Fruit fly (Drosophila melanogaster): ENCODE results near the gene Phf5a.

Phf5a gene

dm6 chr2L:6490783-6491249 is at the start of gene Phf5a, which contains the start of gene CG31638 (continued):
- TF ChIP-seq CG31388 (GFP tag; optimal IDR thresholded peaks at IDR 0.05): peak; percentile 48
- peak; percentile 44 for TF ChIP-seq Antp (GFP tag; optimal IDR thresholded peaks at IDR 0.05)
- TF ChIP-seq exex (tag; optimal IDR thresholded peaks at IDR 0.05): peak; percentile 82
- TF ChIP-seq ems (GFP tag; optimal IDR thresholded peaks at IDR 0.05): peak; percentile 40
- TF ChIP-seq CkIIα-i1 (GFP tag; IDR thresholded peaks at IDR 0.05): no peak
- peak; percentile 86 for TF ChIP-seq CG9797 (GFP tag; optimal IDR thresholded peaks at IDR 0.05)
- peak; percentile 87 for TF ChIP-seq unpg (GFP tag; optimal IDR thresholded peaks at IDR 0.05)
- TF ChIP-seq sna (GFP tag; IDR thresholded peaks at IDR 0.05; ENCODE audit: partially characterized antibody): no peak; the same call in 1 of the 2 replicates
- peak; percentile 97 for TF ChIP-seq CG11085 (GFP tag; IDR thresholded peaks at IDR 0.05)
- peak; percentile 30 for TF ChIP-seq Deaf1 (tag; optimal IDR thresholded peaks at IDR 0.05)
- TF ChIP-seq Mrtf (GFP tag; IDR thresholded peaks at IDR 0.05): peak; percentile 38; the same call in 1 of the 3 replicates
- TF ChIP-seq CG14710 (tag; optimal IDR thresholded peaks at IDR 0.05): peak; percentile 97
- TF ChIP-seq C15 (GFP tag; IDR thresholded peaks at IDR 0.05): peak; percentile 93
- TF ChIP-seq onecut (GFP tag; IDR thresholded peaks at IDR 0.05): peak; percentile 28; the same call in 1 of the 2 replicates
- TF ChIP-seq YL-1 (GFP tag; optimal IDR thresholded peaks at IDR 0.05): peak; percentile 92
- peak; percentile 46 for TF ChIP-seq CTCF (GFP tag; optimal IDR thresholded peaks at IDR 0.05)
- TF ChIP-seq CG4360 (GFP tag; IDR thresholded peaks at IDR 0.05): peak; percentile 68
- peak; percentile 94 for TF ChIP-seq danr (GFP tag; IDR thresholded peaks at IDR 0.05)
- TF ChIP-seq crol (GFP tag; IDR thresholded peaks at IDR 0.05): peak; percentile 53; the same call in 1 of the 2 replicates
- TF ChIP-seq CG10979 (tag; optimal IDR thresholded peaks at IDR 0.05): peak; percentile 95
- TF ChIP-seq CG11093 (GFP tag; IDR thresholded peaks at IDR 0.05): peak; percentile 96
- TF ChIP-seq Bgb (GFP tag; IDR thresholded peaks at IDR 0.05; ENCODE audit: partially characterized antibody): no peak; the same call in 1 of the 2 replicates
- TF ChIP-seq NfI (GFP tag; optimal IDR thresholded peaks at IDR 0.05): peak; percentile 62
- peak; percentile 92 for TF ChIP-seq sisA (GFP tag; IDR thresholded peaks at IDR 0.05)
- peak; percentile 67 for TF ChIP-seq sens-2 (GFP tag; IDR thresholded peaks at IDR 0.05)
- TF ChIP-seq Hr3 (GFP tag; optimal IDR thresholded peaks at IDR 0.05): peak; percentile 98
- peak in 1 of 2 experiments; percentile 46 for TF ChIP-seq tll (GFP tag; optimal IDR thresholded peaks at IDR 0.05)
- TF ChIP-seq grau (tag; optimal IDR thresholded peaks at IDR 0.05): peak; percentile 82
- peak; percentile 93 for TF ChIP-seq CG8290 (GFP tag; optimal IDR thresholded peaks at IDR 0.05)
- TF ChIP-seq CG8290 (tag; optimal IDR thresholded peaks at IDR 0.05): peak in 1 of 2 experiments; percentile 9
- TF ChIP-seq seq (GFP tag; IDR thresholded peaks at IDR 0.05): peak; percentile 79
- peak; percentile 64 for TF ChIP-seq pzg (GFP tag; optimal IDR thresholded peaks at IDR 0.05)
- TF ChIP-seq wdn (GFP tag; IDR thresholded peaks at IDR 0.05): peak; percentile 82
- no peak for TF ChIP-seq CG15073 (GFP tag; optimal IDR thresholded peaks at IDR 0.05)
- peak; percentile 39 for TF ChIP-seq CG5245 (GFP tag; optimal IDR thresholded peaks at IDR 0.05)
- peak; percentile 91 for TF ChIP-seq GATAe (GFP tag; conservative IDR thresholded peaks at IDR 0.05)
- TF ChIP-seq bab2 (GFP tag; optimal IDR thresholded peaks at IDR 0.05): peak; percentile 13
- TF ChIP-seq MTF-1 (GFP tag; optimal IDR thresholded peaks at IDR 0.05; ENCODE audit: borderline replicate concordance): peak; percentile 89
- TF ChIP-seq CG3163 (GFP tag; optimal IDR thresholded peaks at IDR 0.05): no peak
- no peak for TF ChIP-seq sim (GFP tag; IDR thresholded peaks at IDR 0.05)
- TF ChIP-seq croc (GFP tag; conservative IDR thresholded peaks at IDR 0.05): peak; percentile 93
- 0 out of 2 replicates have a peak, but pooled peaks have one; percentile 32 for TF ChIP-seq klu (GFP tag; IDR thresholded peaks at IDR 0.05)
- peak; percentile 71 for TF ChIP-seq sob (GFP tag; IDR thresholded peaks at IDR 0.05)
- TF ChIP-seq MESR4 (GFP tag; optimal IDR thresholded peaks at IDR 0.05): peak; percentile 54
- TF ChIP-seq CG8388 (GFP tag; optimal IDR thresholded peaks at IDR 0.05): peak; percentile 96
- TF ChIP-seq CG6254 (GFP tag; optimal IDR thresholded peaks at IDR 0.05): peak; percentile 90
- peak; percentile 17; the same call in 1 of the 3 replicates for TF ChIP-seq Opbp (GFP tag; IDR thresholded peaks at IDR 0.05; ENCODE audit: partially characterized antibody)
- TF ChIP-seq CG1529 (GFP tag; optimal IDR thresholded peaks at IDR 0.05): peak; percentile 85
- TF ChIP-seq chif (GFP tag; optimal IDR thresholded peaks at IDR 0.05): peak; percentile 75 to 82
- TF ChIP-seq CG16779 (GFP tag; IDR thresholded peaks at IDR 0.05): peak; percentile 73
- peak; percentile 90 for TF ChIP-seq Asciz (GFP tag; optimal IDR thresholded peaks at IDR 0.05)
